Worm (Caenorhabditis elegans) whole organism, young adult: ENCODE measurements around the gene clec-145.

ENCODE experiments used
- bed-1 ChIP-seq: fragments of 200-800 bp; sonication (Bioruptor generic); IDR thresholded peaks from 2 replicates; pipeline ENCODE4 v1.3.6; 2022; ENCODE audit warnings: missing genetic modification reagents, missing genetic modification characterization, missing compliant biosample characterization
- cebp-2 ChIP-seq: fragments of 200-800 bp; sonication (Bioruptor generic); IDR thresholded peaks from 2 replicates; pipeline ENCODE4 v1.3.6; 2022; ENCODE audit warnings: missing genetic modification characterization, missing compliant biosample characterization
- dpff-1 ChIP-seq: sonication (generic microtip); optimal IDR thresholded peaks from 2 replicates; lab custom pipeline; 2017; ENCODE audit warnings: mild to moderate bottlenecking, missing genetic modification characterization, missing compliant biosample characterization
- ets-4 ChIP-seq: fragments of 200-800 bp; sonication (Bioruptor generic); optimal IDR thresholded peaks from 2 replicates; lab custom pipeline; 2018; ENCODE audit warnings: mild to moderate bottlenecking, missing genetic modification characterization, missing compliant biosample characterization
- hlh-12 ChIP-seq: sonication (generic microtip); optimal IDR thresholded peaks from 2 replicates; lab custom pipeline; 2016; ENCODE audit warnings: missing genetic modification characterization, missing compliant biosample characterization
- lsy-27 ChIP-seq: sonication (generic microtip); optimal IDR thresholded peaks from 2 replicates; lab custom pipeline; 2017; ENCODE audit warnings: missing genetic modification characterization, mild to moderate bottlenecking, missing compliant biosample characterization, antibody characterized with exemption, missing genotype, borderline replicate concordance; ENCODE audit not compliant: insufficient read depth
- madf-3 ChIP-seq: fragments of 200-800 bp; sonication (Bioruptor generic); IDR thresholded peaks from 2 replicates; pipeline ENCODE4 v1.3.6; 2022; ENCODE audit warnings: missing genetic modification reagents, missing genetic modification characterization, missing compliant biosample characterization
- mel-28 ChIP-seq: sonication (generic microtip); optimal IDR thresholded peaks from 2 replicates; lab custom pipeline; 2016; ENCODE audit warnings: borderline replicate concordance, mild to moderate bottlenecking, missing genetic modification characterization, missing compliant biosample characterization

DNA sequence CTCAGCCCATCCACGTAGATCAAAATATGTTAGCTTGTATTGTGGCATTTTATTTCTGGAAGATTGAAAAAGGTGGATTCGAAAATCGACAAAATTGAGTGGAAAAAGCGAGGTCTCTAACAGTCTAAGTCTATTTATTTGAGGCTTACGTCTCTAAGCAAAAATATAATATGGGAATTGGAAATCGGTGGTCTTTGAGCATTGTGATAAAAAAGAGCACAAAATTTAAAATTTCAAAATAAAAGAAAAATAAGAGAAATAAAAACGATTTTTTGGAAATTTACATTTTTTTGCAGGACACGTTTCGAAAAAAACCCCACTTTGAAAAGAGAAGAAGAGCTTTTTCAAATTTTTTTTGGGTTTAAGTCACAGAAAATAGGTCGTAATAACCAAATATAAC, 22.7 kb upstream of the clec-145 start, which contains the start of gene gst-15:
- no peak for TF ChIP-seq ets-4 (GFP tag; lab: Kevin White, UChicago)
- no peak for TF ChIP-seq madf-3 (GFP tag; lab: Robert Waterston, UW)
- TF ChIP-seq cebp-2 (GFP tag; lab: Robert Waterston, UW): no peak
- no peak for TF ChIP-seq lsy-27
- TF ChIP-seq bed-1 (GFP tag; lab: Robert Waterston, UW): no peak
- no peak for TF ChIP-seq hlh-12 (tag; lab: Kevin White, UChicago)
- no peak for TF ChIP-seq dpff-1
- no peak for TF ChIP-seq mel-28
